Fruit fly (Drosophila melanogaster) whole organism, embryonic: ENCODE data around the gene Fkbp59.
A peak's percentile ranks its signal among the peaks of the same experiment; 100 is the strongest.

Source experiments
- Abd-B ChIP-seq: fragments of 200-800 bp; sonication (Bioruptor generic); optimal IDR thresholded peaks from 2 replicates; lab custom pipeline; 2018; ENCODE audit warnings: missing biosample characterization, mild to moderate bottlenecking, missing genetic modification characterization, moderate library complexity
- Atf-2 ChIP-seq: fragments of 200-800 bp; sonication (Bioruptor generic); optimal IDR thresholded peaks from 2 replicates; lab custom pipeline; 2016; ENCODE audit warnings: missing biosample characterization, missing genetic modification characterization
- CG13123 ChIP-seq: fragments of 200-800 bp; sonication (Bioruptor generic); optimal IDR thresholded peaks from 2 replicates; lab custom pipeline; 2016; ENCODE audit warnings: missing biosample characterization, missing genetic modification characterization
- CG14860 ChIP-seq: fragments of 200-800 bp; sonication (Bioruptor generic); IDR thresholded peaks from 3 replicates; pipeline ENCODE4 v1.3.6; 2022; ENCODE audit warnings: missing biosample characterization, missing genetic modification characterization; ENCODE audit not compliant: partially characterized antibody
- CG16779 ChIP-seq: fragments of 200-800 bp; sonication (Bioruptor generic); IDR thresholded peaks from 2 replicates; pipeline ENCODE4 v1.3.6; 2022; ENCODE audit warnings: missing biosample characterization, missing genetic modification characterization
- CG17385 ChIP-seq: fragments of 200-800 bp; sonication (Bioruptor generic); optimal IDR thresholded peaks from 3 replicates; lab custom pipeline; 2018; ENCODE audit warnings: missing biosample characterization, mild to moderate bottlenecking, missing genetic modification characterization
- CG2712 ChIP-seq: fragments of 200-800 bp; optimal IDR thresholded peaks from 3 replicates; lab custom pipeline; 2019; ENCODE audit warnings: missing biosample characterization, mild to moderate bottlenecking, missing genetic modification characterization, moderate library complexity
- CG3995 ChIP-seq: fragments of 200-800 bp; sonication (Bioruptor generic); optimal IDR thresholded peaks from 3 replicates; lab custom pipeline; 2016; ENCODE audit warnings: missing biosample characterization, missing genetic modification characterization
- CG4360 ChIP-seq: fragments of 200-800 bp; sonication (Bioruptor generic); IDR thresholded peaks from 2 replicates; pipeline ENCODE4 v1.3.6; 2022; ENCODE audit warnings: missing biosample characterization, missing genetic modification characterization
- CG4730 ChIP-seq: fragments of 200-800 bp; sonication (Bioruptor generic); IDR thresholded peaks from 2 replicates; pipeline ENCODE4 v1.3.6; 2022; ENCODE audit warnings: missing biosample characterization, missing genetic modification characterization
- CG4820 ChIP-seq: fragments of 200-800 bp; sonication (Bioruptor generic); optimal IDR thresholded peaks from 3 replicates; lab custom pipeline; 2016; ENCODE audit warnings: missing biosample characterization, missing genetic modification characterization
- CG6689 ChIP-seq: fragments of 200-800 bp; sonication (Bioruptor generic); IDR thresholded peaks from 2 replicates; pipeline ENCODE4 v1.3.6; 2022; ENCODE audit warnings: missing biosample characterization, missing genetic modification characterization
- CG7372 ChIP-seq: fragments of 200-800 bp; sonication (Bioruptor generic); IDR thresholded peaks from 2 replicates; pipeline ENCODE4 v1.3.6; 2022; ENCODE audit warnings: missing biosample characterization, missing genetic modification characterization
- CG7786 ChIP-seq: fragments of 200-800 bp; sonication (Bioruptor generic); optimal IDR thresholded peaks from 2 replicates; lab custom pipeline; 2016; ENCODE audit warnings: missing biosample characterization, missing genetic modification characterization
- CG8290 ChIP-seq, 3 experiments: fragments of 200-800 bp; sonication (Bioruptor generic); optimal IDR thresholded peaks; 2 replicates each; lab custom pipeline; 2016 to 2019; ENCODE audit warnings: missing biosample characterization in 3 of 3, missing genetic modification characterization in 3 of 3, mild to moderate bottlenecking in 2 of 3, moderate library complexity in 1 of 3
- CG9727 ChIP-seq: fragments of 200-800 bp; sonication (Bioruptor generic); optimal IDR thresholded peaks from 3 replicates; lab custom pipeline; 2017; ENCODE audit warnings: missing biosample characterization, mild to moderate bottlenecking, missing genetic modification characterization
- CkIIα-i1 ChIP-seq: fragments of 200-800 bp; sonication (Bioruptor generic); IDR thresholded peaks from 2 replicates; pipeline ENCODE4 v1.3.6; 2022; ENCODE audit warnings: missing biosample characterization, missing genetic modification characterization
- HLH3B ChIP-seq: fragments of 200-800 bp; sonication (Bioruptor generic); IDR thresholded peaks from 2 replicates; pipeline ENCODE4 v1.3.6; 2022; ENCODE audit warnings: missing biosample characterization, missing genetic modification characterization
- HLHmδ ChIP-seq: fragments of 200-800 bp; sonication (Bioruptor generic); optimal IDR thresholded peaks from 2 replicates; lab custom pipeline; 2018; ENCODE audit warnings: missing biosample characterization, mild to moderate bottlenecking, missing genetic modification characterization, moderate library complexity
- Kr ChIP-seq: fragments of 200-800 bp; sonication (Bioruptor generic); optimal IDR thresholded peaks from 2 replicates; lab custom pipeline; 2017; ENCODE audit warnings: missing biosample characterization, mild to moderate bottlenecking, missing genetic modification characterization
- Med ChIP-seq: fragments of 200-800 bp; sonication (Bioruptor generic); peaks from one replicate; lab custom pipeline; 2016; ENCODE audit warnings: missing biosample characterization, missing genetic modification characterization, mild to moderate bottlenecking, inconsistent platforms, moderate library complexity
- Nf-YB ChIP-seq: fragments of 200-800 bp; sonication (Bioruptor generic); optimal IDR thresholded peaks from 3 replicates; lab custom pipeline; 2019; ENCODE audit warnings: missing biosample characterization, mild to moderate bottlenecking, missing genetic modification characterization, moderate library complexity
- Oaz ChIP-seq: fragments of 200-800 bp; sonication (Bioruptor generic); IDR thresholded peaks from 2 replicates; pipeline ENCODE4 v1.3.6; 2022; ENCODE audit warnings: missing biosample characterization, missing genetic modification characterization
- Ssrp ChIP-seq: fragments of 200-800 bp; sonication (Bioruptor generic); optimal IDR thresholded peaks from 2 replicates; lab custom pipeline; 2018; ENCODE audit warnings: missing biosample characterization, mild to moderate bottlenecking, missing genetic modification characterization, moderate library complexity
- Xbp1 ChIP-seq: fragments of 200-800 bp; sonication (Bioruptor generic); optimal IDR thresholded peaks from 3 replicates; lab custom pipeline; 2016; ENCODE audit warnings: missing biosample characterization, mild to moderate bottlenecking, missing genetic modification characterization
- aop ChIP-seq: fragments of 200-800 bp; sonication (Bioruptor generic); IDR thresholded peaks from 2 replicates; pipeline ENCODE4 v1.3.6; 2022; ENCODE audit warnings: missing biosample characterization, missing genetic modification characterization
- bigmax ChIP-seq: fragments of 200-800 bp; sonication (Bioruptor generic); optimal IDR thresholded peaks from 2 replicates; lab custom pipeline; 2018; ENCODE audit warnings: missing biosample characterization, mild to moderate bottlenecking, missing genetic modification characterization
- dm ChIP-seq: fragments of 200-800 bp; sonication (Bioruptor generic); optimal IDR thresholded peaks from 3 replicates; lab custom pipeline; 2016; ENCODE audit warnings: missing biosample characterization, missing genetic modification characterization
- dpn ChIP-seq, 2 experiments: fragments of 200-800 bp; sonication (Bioruptor generic); optimal IDR thresholded peaks; 3 replicates each; lab custom pipeline; 2016; ENCODE audit warnings: missing biosample characterization in 2 of 2, missing genetic modification characterization in 2 of 2
- emc ChIP-seq: fragments of 200-800 bp; sonication (Bioruptor generic); optimal IDR thresholded peaks from 2 replicates; lab custom pipeline; 2016; ENCODE audit warnings: missing biosample characterization, missing genetic modification characterization
- en ChIP-seq: fragments of 200-800 bp; sonication (Bioruptor generic); optimal IDR thresholded peaks from 2 replicates; lab custom pipeline; 2016; ENCODE audit warnings: missing biosample characterization, missing genetic modification characterization
- ewg ChIP-seq: fragments of 200-800 bp; sonication (Bioruptor generic); optimal IDR thresholded peaks from 3 replicates; lab custom pipeline; 2017; ENCODE audit warnings: mild to moderate bottlenecking, missing biosample characterization, missing genetic modification reagents, missing genetic modification characterization
- exex ChIP-seq: fragments of 200-800 bp; sonication (Bioruptor generic); optimal IDR thresholded peaks from 4 replicates; lab custom pipeline; 2018; ENCODE audit warnings: missing biosample characterization, mild to moderate bottlenecking, missing genetic modification characterization, moderate library complexity
- hkb ChIP-seq, 2 experiments: fragments of 200-800 bp in 1 of 2; fragments of >200 bp in 1 of 2; sonication (Bioruptor generic) in 1 of 2; IDR thresholded peaks in 1 of 2; optimal IDR thresholded peaks in 1 of 2; 2 replicates each; pipeline versions ENCODE4 v1.3.6 to Lab custom; 2017 to 2022; ENCODE audit warnings: missing biosample characterization in 1 of 2, missing genetic modification characterization in 1 of 2
- insv ChIP-seq, 2 experiments: fragments of 200-800 bp; sonication (Bioruptor generic); optimal IDR thresholded peaks; 3 replicates each; lab custom pipeline; 2016 to 2018; ENCODE audit warnings: missing biosample characterization in 2 of 2, missing genetic modification characterization in 2 of 2
- kah ChIP-seq: fragments of 200-800 bp; sonication (Bioruptor generic); optimal IDR thresholded peaks from 2 replicates; lab custom pipeline; 2018; ENCODE audit warnings: missing biosample characterization, mild to moderate bottlenecking, missing genetic modification characterization
- lilli ChIP-seq: fragments of 200-800 bp; sonication (Bioruptor generic); optimal IDR thresholded peaks from 3 replicates; lab custom pipeline; 2016; ENCODE audit warnings: missing biosample characterization, missing genetic modification characterization
- lov ChIP-seq, 2 experiments: fragments of 200-800 bp in 1 of 2; fragments of >200 bp in 1 of 2; sonication (Bioruptor generic) in 1 of 2; IDR thresholded peaks in 1 of 2; optimal IDR thresholded peaks in 1 of 2; 2 replicates in 1 of 2; 3 replicates in 1 of 2; pipeline versions ENCODE4 v1.3.6 to Lab custom; 2017 to 2022; ENCODE audit warnings: missing biosample characterization in 1 of 2, missing genetic modification characterization in 1 of 2
- peb ChIP-seq: fragments of 200-800 bp; sonication (Bioruptor generic); IDR thresholded peaks from 2 replicates; pipeline ENCODE4 v1.3.6; 2022; ENCODE audit warnings: missing biosample characterization, missing genetic modification characterization
- pfk ChIP-seq: fragments of 200-800 bp; sonication (Bioruptor generic); optimal IDR thresholded peaks from 2 replicates; lab custom pipeline; 2018; ENCODE audit warnings: missing biosample characterization, mild to moderate bottlenecking, missing genetic modification characterization, moderate library complexity
- pnt ChIP-seq: fragments of 200-800 bp; sonication (Bioruptor generic); optimal IDR thresholded peaks from 3 replicates; lab custom pipeline; 2016; ENCODE audit warnings: missing biosample characterization, missing genetic modification characterization
- ranshi ChIP-seq: fragments of 200-800 bp; sonication (Bioruptor generic); IDR thresholded peaks from 2 replicates; pipeline ENCODE4 v1.3.6; 2022; ENCODE audit warnings: missing biosample characterization, missing genetic modification characterization
- sd ChIP-seq: fragments of 200-800 bp; sonication (Bioruptor generic); optimal IDR thresholded peaks from 3 replicates; lab custom pipeline; 2018; ENCODE audit warnings: missing biosample characterization, mild to moderate bottlenecking, missing genetic modification characterization, moderate library complexity
- seq ChIP-seq: fragments of 200-800 bp; sonication (Bioruptor generic); IDR thresholded peaks from 2 replicates; pipeline ENCODE4 v1.3.6; 2022; ENCODE audit warnings: missing biosample characterization, missing genetic modification characterization
- sug ChIP-seq: fragments of 200-800 bp; optimal IDR thresholded peaks from 2 replicates; lab custom pipeline; 2019; ENCODE audit warnings: missing biosample characterization, mild to moderate bottlenecking, missing genetic modification characterization, moderate library complexity
- tna ChIP-seq: fragments of 200-800 bp; sonication (Bioruptor generic); IDR thresholded peaks from 2 replicates; pipeline ENCODE4 v1.3.6; 2022; ENCODE audit warnings: missing biosample characterization, missing genetic modification characterization; ENCODE audit not compliant: partially characterized antibody
- unpg ChIP-seq: fragments of 200-800 bp; sonication (Bioruptor generic); optimal IDR thresholded peaks from 3 replicates; lab custom pipeline; 2018; ENCODE audit warnings: missing biosample characterization, mild to moderate bottlenecking, missing genetic modification characterization, moderate library complexity
- wor ChIP-seq: fragments of 200-800 bp; sonication (Bioruptor generic); IDR thresholded peaks from 2 replicates; pipeline ENCODE4 v1.3.6; 2022; ENCODE audit warnings: missing biosample characterization, missing genetic modification characterization
- zf30C ChIP-seq: fragments of 200-800 bp; sonication (Bioruptor generic); optimal IDR thresholded peaks from 3 replicates; lab custom pipeline; 2018; ENCODE audit warnings: missing biosample characterization, mild to moderate bottlenecking, missing genetic modification characterization
- zfh2 ChIP-seq: fragments of 200-800 bp; sonication (Bioruptor generic); optimal IDR thresholded peaks from 2 replicates; lab custom pipeline; 2016; ENCODE audit warnings: missing biosample characterization, missing genetic modification characterization

Fkbp59 gene

DNA sequence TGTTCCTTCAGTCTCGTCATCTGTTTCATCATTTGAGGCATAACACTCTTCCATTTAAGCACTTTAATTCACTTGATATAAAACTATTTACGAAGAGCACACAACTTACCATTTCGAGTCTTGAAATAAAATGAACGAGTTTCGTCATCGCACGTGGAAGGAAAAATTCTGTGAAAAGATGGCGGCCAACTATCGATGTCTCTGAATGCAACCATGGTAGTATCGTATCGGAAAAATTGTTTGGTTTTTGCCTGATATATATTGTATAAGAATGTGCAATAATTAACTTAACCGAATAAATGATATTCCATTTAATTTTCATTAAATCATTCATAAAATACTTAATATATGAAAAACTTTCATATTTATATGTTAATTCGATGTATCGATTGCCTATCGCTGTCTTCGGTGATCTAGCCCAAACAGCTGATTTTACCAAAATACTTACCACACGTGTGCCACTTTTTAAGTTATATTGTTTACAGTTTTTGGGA, 7.1 kb downstream of the Fkbp59 start, which contains the start of gene Bka (continued):
- TF ChIP-seq CG7372 (GFP tag; lab: Robert Waterston, UW) (no peak), CG14860 (peak; percentile 98), bigmax (GFP tag; lab: Kevin White, UChicago) (peak; percentile 8), HLHmδ (GFP tag; lab: Kevin White, UChicago) (no peak), CG13123 (GFP tag; lab: Kevin White, UChicago) (peak; percentile 1), peb (GFP tag; lab: Robert Waterston, UW) (no peak), sd (tag; lab: Kevin White, UChicago) (peak; percentile 88), CkIIα-i1 (GFP tag; lab: Robert Waterston, UW) (no peak), Oaz (GFP tag; lab: Robert Waterston, UW) (no peak), exex (tag; lab: Kevin White, UChicago) (peak; percentile 46), CG4360 (GFP tag; lab: Robert Waterston, UW) (no peak), Abd-B (GFP tag; lab: Kevin White, UChicago) (no peak), CG17385 (GFP tag; lab: Kevin White, UChicago) (peak; percentile 79), Ssrp (tag; lab: Kevin White, UChicago) (no peak), CG7786 (GFP tag; lab: Kevin White, UChicago) (no peak), CG16779 (GFP tag; lab: Robert Waterston, UW) (no peak), Xbp1 (peak; percentile 18), zfh2 (GFP tag; lab: Kevin White, UChicago) (no peak), seq (GFP tag; lab: Robert Waterston, UW) (no peak), pnt (no peak), dm (peak; percentile 91), ewg (no peak), CG4820 (GFP tag; lab: Kevin White, UChicago) (no peak), en (GFP tag; lab: Kevin White, UChicago) (no peak), kah (GFP tag; lab: Kevin White, UChicago) (peak; percentile 45), Kr (no peak), aop (GFP tag; lab: Robert Waterston, UW) (no peak), emc (no peak), tna (GFP tag; lab: Robert Waterston, UW) (peak; percentile 92), Nf-YB (GFP tag; lab: Kevin White, UChicago) (peak; percentile 66), unpg (GFP tag; lab: Kevin White, UChicago) (peak; percentile 54), dpn (GFP tag; optimal IDR thresholded peaks at IDR 0.05; lab: Kevin White, UChicago) (peak in 1 of 2 experiments; percentile 23), wor (GFP tag; lab: Robert Waterston, UW) (no peak), lov (optimal IDR thresholded peaks at IDR 0.05; lab: Kevin White, UChicago) (no peak), lov (GFP tag; IDR thresholded peaks at IDR 0.05; lab: Robert Waterston, UW) (no peak), Atf-2 (GFP tag; lab: Kevin White, UChicago) (no peak), CG4730 (GFP tag; lab: Robert Waterston, UW) (no peak), CG2712 (tag; lab: Kevin White, UChicago) (peak; percentile 71), insv (GFP tag; optimal IDR thresholded peaks at IDR 0.05; lab: Kevin White, UChicago) (peak in 1 of 2 experiments; percentile 50), sug (peak; percentile 75), CG3995 (GFP tag; lab: Kevin White, UChicago) (peak; percentile 67), Med (peak; percentile 93), pfk (peak; percentile 26), zf30C (GFP tag; lab: Kevin White, UChicago) (no peak), lilli (GFP tag; lab: Kevin White, UChicago) (peak; percentile 44), CG8290 (GFP tag; optimal IDR thresholded peaks at IDR 0.05; lab: Kevin White, UChicago) (peak; percentile 75), CG8290 (tag; optimal IDR thresholded peaks at IDR 0.05; lab: Kevin White, UChicago) (peak; percentile 56 to 66), hkb (optimal IDR thresholded peaks at IDR 0.05; lab: Kevin White, UChicago) (no peak), hkb (GFP tag; IDR thresholded peaks at IDR 0.05; lab: Robert Waterston, UW) (peak; percentile 59), ranshi (GFP tag; lab: Robert Waterston, UW) (peak; percentile 22; the same call in 1 of the 2 replicates), CG9727 (GFP tag; lab: Kevin White, UChicago) (peak; percentile 77), CG6689 (GFP tag; lab: Robert Waterston, UW) (no peak), HLH3B (GFP tag; lab: Robert Waterston, UW) (no peak)
